Worm (Caenorhabditis elegans) whole organism, mixed stage, embryonic: Measurements from ENCODE around the gene clec-66.

Experiments
- bed-3 ChIP-seq: fragments of 200-800 bp; sonication (Bioruptor generic); optimal IDR thresholded peaks from 3 replicates; lab custom pipeline; 2018; ENCODE audit warnings: mild to moderate bottlenecking, missing genetic modification characterization, moderate library complexity, missing compliant biosample characterization
- blmp-1 ChIP-seq: fragments of 150-350 bp; optimal IDR thresholded peaks from 2 replicates; lab custom pipeline; 2014; ENCODE audit warnings: missing biosample characterization, missing genetic modification characterization
- ceh-39 ChIP-seq: fragments of 150-350 bp; optimal IDR thresholded peaks from 2 replicates; lab custom pipeline; 2014; ENCODE audit warnings: missing biosample characterization, missing genetic modification characterization
- ceh-43 ChIP-seq: fragments of 200-800 bp; sonication (Bioruptor generic); optimal IDR thresholded peaks from 2 replicates; lab custom pipeline; 2018; ENCODE audit warnings: mild to moderate bottlenecking, missing genetic modification characterization, moderate library complexity, missing compliant biosample characterization
- ceh-83 ChIP-seq: fragments of 200-800 bp; sonication (Bioruptor generic); optimal IDR thresholded peaks from 2 replicates; lab custom pipeline; 2018; ENCODE audit warnings: mild to moderate bottlenecking, missing genetic modification characterization, missing compliant biosample characterization
- ces-1 ChIP-seq: fragments of 150-350 bp; optimal IDR thresholded peaks from 2 replicates; lab custom pipeline; 2014; ENCODE audit warnings: missing biosample characterization, missing genetic modification reagents, missing genetic modification characterization
- cnd-1 ChIP-seq: fragments of 200-800 bp; sonication (Bioruptor generic); optimal IDR thresholded peaks from 2 replicates; lab custom pipeline; 2018; ENCODE audit warnings: mild to moderate bottlenecking, missing genetic modification characterization, missing compliant biosample characterization
- drap-1 ChIP-seq: fragments of 200-800 bp; sonication (Bioruptor generic); optimal IDR thresholded peaks from 3 replicates; lab custom pipeline; 2018; ENCODE audit warnings: mild to moderate bottlenecking, missing genetic modification characterization, missing compliant biosample characterization
- elt-3 ChIP-seq: fragments of 150-350 bp; optimal IDR thresholded peaks from 2 replicates; lab custom pipeline; 2014; ENCODE audit warnings: missing biosample characterization, missing genetic modification characterization
- ham-2 ChIP-seq: fragments of 200-800 bp; sonication (Bioruptor generic); optimal IDR thresholded peaks from 2 replicates; lab custom pipeline; 2018; ENCODE audit warnings: mild to moderate bottlenecking, missing genetic modification characterization, missing compliant biosample characterization
- hlh-1 ChIP-seq: fragments of 150-350 bp; optimal IDR thresholded peaks from 2 replicates; lab custom pipeline; 2014; ENCODE audit warnings: missing biosample characterization, missing genetic modification reagents, missing genetic modification characterization
- lin-13 ChIP-seq: fragments of 150-350 bp; optimal IDR thresholded peaks from 2 replicates; lab custom pipeline; 2014; ENCODE audit warnings: missing biosample characterization, missing genetic modification characterization
- lin-32 ChIP-seq: fragments of 200-800 bp; sonication (Bioruptor generic); optimal IDR thresholded peaks from 2 replicates; lab custom pipeline; 2018; ENCODE audit warnings: mild to moderate bottlenecking, missing genetic modification characterization, missing compliant biosample characterization
- lsy-2 ChIP-seq: fragments of 150-350 bp; optimal IDR thresholded peaks from 2 replicates; lab custom pipeline; 2014; ENCODE audit warnings: missing biosample characterization, missing genetic modification characterization
- mab-5 ChIP-seq: fragments of 150-350 bp; optimal IDR thresholded peaks from 2 replicates; lab custom pipeline; 2014; ENCODE audit warnings: missing biosample characterization, missing genetic modification characterization
- mep-1 ChIP-seq: fragments of 150-350 bp; optimal IDR thresholded peaks from 2 replicates; lab custom pipeline; 2017; ENCODE audit warnings: missing biosample characterization, missing genetic modification reagents, missing genetic modification characterization, inconsistent platforms
- mls-2 ChIP-seq: sonication (generic microtip); optimal IDR thresholded peaks from 2 replicates; lab custom pipeline; 2016; ENCODE audit warnings: mild to moderate bottlenecking, missing genetic modification characterization, moderate library complexity, missing compliant biosample characterization
- nhr-12 ChIP-seq: fragments of 150-350 bp; optimal IDR thresholded peaks from 2 replicates; lab custom pipeline; 2014; ENCODE audit warnings: missing biosample characterization, missing genetic modification characterization
- nhr-237 ChIP-seq: fragments of 150-350 bp; optimal IDR thresholded peaks from 2 replicates; lab custom pipeline; 2014; ENCODE audit warnings: missing biosample characterization, missing genetic modification characterization
- nhr-28 ChIP-seq: fragments of 150-350 bp; optimal IDR thresholded peaks from 2 replicates; lab custom pipeline; 2014; ENCODE audit warnings: missing biosample characterization, missing genetic modification characterization
- nhr-76 ChIP-seq: sonication (generic microtip); optimal IDR thresholded peaks from 2 replicates; lab custom pipeline; 2017; ENCODE audit warnings: missing biosample characterization, missing genetic modification characterization
- pha-4 ChIP-seq: fragments of 150-350 bp; optimal IDR thresholded peaks from 2 replicates; lab custom pipeline; 2018; ENCODE audit warnings: missing biosample characterization, missing genetic modification reagents, missing genetic modification characterization
- sem-2 ChIP-seq: fragments of 200-800 bp; sonication (Bioruptor generic); optimal IDR thresholded peaks from 2 replicates; lab custom pipeline; 2018; ENCODE audit warnings: mild to moderate bottlenecking, missing genetic modification characterization, missing compliant biosample characterization
- sptf-1 ChIP-seq: sonication (generic microtip); optimal IDR thresholded peaks from 2 replicates; lab custom pipeline; 2017; ENCODE audit warnings: mild to moderate bottlenecking, missing genetic modification characterization, moderate library complexity, missing compliant biosample characterization
- tbx-8 ChIP-seq: fragments of 200-800 bp; sonication (Bioruptor generic); optimal IDR thresholded peaks from 2 replicates; lab custom pipeline; 2018; ENCODE audit warnings: mild to moderate bottlenecking, missing genetic modification characterization, moderate library complexity, missing compliant biosample characterization
- unc-120 ChIP-seq: sonication (generic microtip); optimal IDR thresholded peaks from 2 replicates; lab custom pipeline; 2017; ENCODE audit warnings: missing genetic modification characterization, missing compliant biosample characterization; ENCODE audit not compliant: poor library complexity, severe bottlenecking
- unc-39 ChIP-seq: fragments of 150-350 bp; optimal IDR thresholded peaks from 2 replicates; lab custom pipeline; 2014; ENCODE audit warnings: missing biosample characterization, missing genetic modification characterization
- unc-62 ChIP-seq: fragments of 150-350 bp; optimal IDR thresholded peaks from 2 replicates; lab custom pipeline; 2014; ENCODE audit warnings: missing biosample characterization, missing genetic modification reagents, missing genetic modification characterization
- zip-8 ChIP-seq: fragments of 150-350 bp; optimal IDR thresholded peaks from 2 replicates; lab custom pipeline; 2014; ENCODE audit warnings: missing biosample characterization, missing genetic modification characterization
- ztf-11 ChIP-seq: fragments of 150-350 bp; optimal IDR thresholded peaks from 2 replicates; lab custom pipeline; 2014; ENCODE audit warnings: missing biosample characterization, missing genetic modification characterization

The clec-66 gene

DNA sequence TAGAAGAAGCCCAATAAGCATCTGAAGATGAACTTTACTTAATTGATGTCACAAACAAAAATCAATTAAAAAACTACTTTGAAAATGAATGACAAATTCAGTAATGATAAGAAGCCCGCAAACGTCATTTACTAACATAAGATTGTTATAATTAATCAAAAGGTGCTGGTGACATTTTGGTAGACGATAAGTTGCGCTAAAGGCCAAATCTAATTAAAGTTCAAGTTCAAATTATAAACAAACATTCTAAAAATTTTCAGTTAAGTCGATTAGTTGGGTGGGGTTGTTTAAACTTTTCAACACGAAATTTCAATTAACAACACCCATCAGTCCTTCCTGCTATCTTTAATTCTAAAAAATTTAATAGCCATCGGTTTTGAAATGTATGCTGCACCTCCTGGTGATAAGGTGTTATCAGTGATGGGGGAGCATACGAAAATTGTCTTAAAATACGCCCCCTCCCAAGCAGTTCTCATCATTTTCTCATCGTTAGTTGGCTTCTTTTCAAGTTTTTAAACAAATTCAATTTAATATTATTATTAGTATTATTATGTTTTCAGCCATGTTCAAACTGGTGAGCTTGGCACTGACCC lies 9.0 kb upstream of the clec-66 start, which contains the start of the genes clec-62 and clec-63:
clec-62 (minus strand) TSS at position 51 of the 593 bp plus-strand sequence.
clec-63 (plus strand) TSS at position 561 of the 593 bp plus-strand sequence.
- no peak for TF ChIP-seq ceh-83 (GFP tag; lab: Kevin White, UChicago)
- TF ChIP-seq nhr-28 (tag; lab: Kevin White, UChicago) = no peak
- TF ChIP-seq mab-5 (tag; lab: Kevin White, UChicago) = no peak

- TF ChIP-seq nhr-76 = no peak
- no peak for TF ChIP-seq lin-13 (tag; lab: Kevin White, UChicago)
- TF ChIP-seq sem-2 (GFP tag; lab: Kevin White, UChicago) = no peak
Measured at ce11 chrII:12896666-12897065, 7.5 kb upstream of the clec-66 start.

- TF ChIP-seq pha-4 (tag; lab: Kevin White, UChicago) (no peak), nhr-12 (no peak)
Measured at ce11 chrII:12897361-12897760, 6.8 kb upstream of the clec-66 start.

- TF ChIP-seq lin-32 = no peak
- TF ChIP-seq ceh-83 (GFP tag; lab: Kevin White, UChicago) = no peak
- no peak for TF ChIP-seq elt-3 (tag; lab: Kevin White, UChicago)
- no peak for TF ChIP-seq unc-120
- TF ChIP-seq ceh-39 (tag; lab: Kevin White, UChicago) = no peak
- TF ChIP-seq lsy-2 = no peak
- no peak for TF ChIP-seq tbx-8 (GFP tag; lab: Kevin White, UChicago)
- TF ChIP-seq ces-1 = no peak
- no peak for TF ChIP-seq nhr-28 (tag; lab: Kevin White, UChicago)
- no peak for TF ChIP-seq mep-1 (tag; lab: Kevin White, UChicago)
- TF ChIP-seq zip-8 = no peak
- no peak for TF ChIP-seq drap-1 (GFP tag; lab: Kevin White, UChicago)
- TF ChIP-seq sem-2 (GFP tag; lab: Kevin White, UChicago) = no peak
- no peak for TF ChIP-seq ham-2
- TF ChIP-seq ztf-11 (tag; lab: Kevin White, UChicago) = no peak
- TF ChIP-seq hlh-1 (tag; lab: Kevin White, UChicago) = no peak
Measured at ce11 chrII:12897942-12898341, 6.3 kb upstream of the clec-66 start, which contains the start of gene clec-64. Gene clec-64, plus strand, starts transcription at chrII:12898242.

DNA sequence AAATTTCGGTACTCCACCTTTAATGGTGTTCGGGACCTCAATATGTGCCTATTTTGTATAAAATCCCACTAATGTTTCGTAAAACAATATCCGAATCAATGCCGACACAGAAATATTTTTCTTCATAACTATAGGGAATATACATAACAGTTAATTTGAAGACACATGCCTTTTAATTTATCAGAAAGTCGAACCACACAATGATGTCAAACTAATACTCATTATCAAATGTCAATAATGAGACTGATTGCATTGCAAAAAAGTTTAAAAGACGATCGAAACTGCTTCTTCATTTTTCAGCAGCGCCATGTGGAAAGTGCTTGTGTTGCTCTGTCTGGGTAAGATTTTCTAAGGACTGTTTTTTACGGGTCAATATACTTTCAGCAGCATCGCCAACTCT lies 3.2 kb upstream of the clec-66 start, which contains the start of gene clec-65:
clec-65 (plus strand) TSS at position 301 of the 400 bp plus-strand sequence.
- TF ChIP-seq lin-13 (tag; lab: Kevin White, UChicago) (no peak), blmp-1 (no peak), mls-2 (no peak), ces-1 (no peak), elt-3 (tag; lab: Kevin White, UChicago) (no peak), tbx-8 (GFP tag; lab: Kevin White, UChicago) (no peak), nhr-237 (tag; lab: Kevin White, UChicago) (no peak), ceh-43 (GFP tag; lab: Kevin White, UChicago) (no peak), nhr-76 (no peak), ceh-39 (tag; lab: Kevin White, UChicago) (no peak), pha-4 (tag; lab: Kevin White, UChicago) (no peak), ceh-83 (GFP tag; lab: Kevin White, UChicago) (no peak), sem-2 (GFP tag; lab: Kevin White, UChicago) (no peak), zip-8 (no peak), sptf-1 (no peak), drap-1 (GFP tag; lab: Kevin White, UChicago) (no peak), bed-3 (GFP tag; lab: Kevin White, UChicago) (no peak), mep-1 (tag; lab: Kevin White, UChicago) (no peak), nhr-12 (no peak)
- TF ChIP-seq, all 35 proteins: peak for 0

ce11 chrII:12907070-12907469 lies 2.9 kb downstream of the clec-66 start, which contains the start of gene nspb-11:
Gene nspb-11, plus strand, starts transcription at chrII:12907370.
- TF ChIP-seq nhr-76 = no peak
- TF ChIP-seq unc-39 (tag; lab: Kevin White, UChicago) = no peak
- TF ChIP-seq sptf-1 = no peak
- no peak for TF ChIP-seq cnd-1 (tag; lab: Kevin White, UChicago)
- TF ChIP-seq mab-5 (tag; lab: Kevin White, UChicago) = no peak
- TF ChIP-seq bed-3 (GFP tag; lab: Kevin White, UChicago) = no peak
- no peak for TF ChIP-seq ceh-43 (GFP tag; lab: Kevin White, UChicago)
- TF ChIP-seq sem-2 (GFP tag; lab: Kevin White, UChicago) = no peak
- no peak for TF ChIP-seq drap-1 (GFP tag; lab: Kevin White, UChicago)
- no peak for TF ChIP-seq ztf-11 (tag; lab: Kevin White, UChicago)
- TF ChIP-seq zip-8 = no peak
- TF ChIP-seq lsy-2 = no peak
- no peak for TF ChIP-seq mep-1 (tag; lab: Kevin White, UChicago)
- no peak for TF ChIP-seq unc-62
